Fruit fly (Drosophila melanogaster) S2 (cell line): ENCODE data around the gene Rh4.

Experiments used
- CG8478 ChIP-seq: fragments of >200 bp; optimal IDR thresholded peaks from 2 replicates; lab custom pipeline; 2018
- CTCF ChIP-seq, 2 experiments: fragments of >200 bp; optimal IDR thresholded peaks; 2 replicates each; lab custom pipeline; 2018

DNA sequence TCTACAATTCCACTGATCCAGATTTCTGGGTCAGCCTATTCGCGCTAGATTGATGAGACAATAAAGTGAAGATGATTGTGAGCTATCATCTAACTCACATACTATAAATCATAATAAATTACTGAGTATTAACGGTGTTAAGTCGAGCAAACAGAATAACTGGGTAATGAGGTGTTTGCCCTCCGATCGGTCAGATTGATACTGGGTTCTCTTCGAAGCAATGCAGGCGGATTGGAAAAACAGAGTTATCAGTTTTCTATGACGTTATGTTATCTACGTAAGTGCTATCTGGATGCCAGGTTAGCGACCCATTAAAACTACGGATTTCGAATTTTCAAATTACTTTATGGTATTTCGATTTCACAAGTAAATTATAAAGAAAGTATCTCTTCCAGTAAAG lies 29.6 kb upstream of the Rh4 start:
- TF ChIP-seq CG8478 (lab: Kevin White, UChicago) (no peak), CTCF (optimal IDR thresholded peaks at IDR 0.05; lab: Kevin White, UChicago) (no peak)
